Worm (Caenorhabditis elegans) whole organism, L4 larva: ENCODE measurements around the gene msp-59.
"Not testable (repeated sequence)": the region's sequence is repeated elsewhere in the genome, so short reads cannot be mapped to it uniquely, and the experiment has no call there.

Experiments used
- F49E8.2 ChIP-seq: sonication (generic microtip); optimal IDR thresholded peaks from 2 replicates; lab custom pipeline; 2016; ENCODE audit warnings: missing compliant biosample characterization, mild to moderate bottlenecking, missing genetic modification characterization, borderline replicate concordance
- Y105C5A.15 ChIP-seq: fragments of 200-800 bp; sonication (Bioruptor generic); IDR thresholded peaks from 2 replicates; pipeline ENCODE4 v1.3.6; 2022; ENCODE audit warnings: missing genetic modification characterization, missing compliant biosample characterization
- Y48G9A.11 ChIP-seq: fragments of 200-800 bp; sonication (Bioruptor generic); IDR thresholded peaks from 2 replicates; pipeline ENCODE4 v1.3.6; 2022; ENCODE audit warnings: missing genetic modification reagents, missing genetic modification characterization, missing compliant biosample characterization
- aly-2 ChIP-seq: sonication (generic microtip); optimal IDR thresholded peaks from 2 replicates; lab custom pipeline; 2018; ENCODE audit warnings: missing biosample characterization, missing genetic modification characterization
- ama-1 ChIP-seq: fragments of 150-350 bp; optimal IDR thresholded peaks from 2 replicates; lab custom pipeline; 2014; ENCODE audit warnings: inconsistent platforms, mixed read lengths
- dpl-1 ChIP-seq: fragments of 150-350 bp; optimal IDR thresholded peaks from 2 replicates; lab custom pipeline; 2014; ENCODE audit warnings: missing biosample characterization, missing genetic modification reagents, missing genetic modification characterization
- lsy-2 ChIP-seq, 2 experiments: fragments of 150-350 bp in 1 of 2; sonication (generic microtip) in 1 of 2; optimal IDR thresholded peaks; 2 replicates each; lab custom pipeline; 2014 to 2017; ENCODE audit warnings: missing biosample characterization in 2 of 2, missing genetic modification characterization in 2 of 2
- pha-4 ChIP-seq, 2 experiments: fragments of 150-350 bp in 1 of 2; fragments of 200-800 bp in 1 of 2; sonication (Bioruptor generic) in 1 of 2; IDR thresholded peaks in 1 of 2; optimal IDR thresholded peaks in 1 of 2; 2 replicates each; pipeline versions ENCODE4 v1.3.6 to Lab custom; 2014 to 2022; ENCODE audit warnings: missing genetic modification characterization in 2 of 2, missing genetic modification reagents in 2 of 2, missing biosample characterization in 1 of 2, missing compliant biosample characterization in 1 of 2
- set-16 ChIP-seq: fragments of 200-800 bp; sonication (Bioruptor generic); IDR thresholded peaks from 2 replicates; pipeline ENCODE4 v1.3.6; 2022; ENCODE audit warnings: missing genetic modification reagents, missing genetic modification characterization, missing compliant biosample characterization
- zip-2 ChIP-seq: fragments of 150-350 bp; optimal IDR thresholded peaks from 2 replicates; lab custom pipeline; 2014; ENCODE audit warnings: missing biosample characterization, missing genetic modification characterization

DNA sequence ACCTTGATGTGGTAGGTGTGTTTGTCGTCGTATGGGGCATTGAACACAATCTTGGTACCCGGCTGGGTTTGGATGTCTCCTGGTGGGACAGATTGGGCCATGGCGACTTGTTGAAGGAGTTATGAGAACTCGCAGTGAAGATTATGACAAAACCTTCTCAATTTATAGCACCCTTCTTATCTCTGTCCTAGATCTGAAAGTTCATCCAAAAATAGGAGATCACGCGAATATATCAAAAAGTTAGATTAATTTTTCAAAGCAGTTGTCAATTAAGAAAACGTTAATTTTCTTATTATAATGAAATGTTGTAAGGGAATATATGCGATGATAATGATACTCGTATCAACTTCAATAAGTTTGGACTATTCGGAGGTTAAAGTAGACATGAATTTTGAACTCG, 17.7 kb downstream of the msp-59 start, which contains the start of gene msp-51:
- not testable (repeated sequence) for TF ChIP-seq lsy-2 (tag; optimal IDR thresholded peaks at IDR 0.05; lab: Kevin White, UChicago); aly-2; pha-4 (GFP tag; IDR thresholded peaks at IDR 0.05; lab: Robert Waterston, UW); pha-4 (tag; optimal IDR thresholded peaks at IDR 0.05; lab: Kevin White, UChicago); ama-1 (lab: Kevin White, UChicago); set-16 (GFP tag; lab: Robert Waterston, UW); dpl-1 (GFP tag; lab: Kevin White, UChicago); Y105C5A.15 (GFP tag; lab: Robert Waterston, UW); F49E8.2 (tag; lab: Kevin White, UChicago); zip-2; Y48G9A.11 (GFP tag; lab: Robert Waterston, UW)
